Worm (Caenorhabditis elegans) whole organism, L4 larva: Measurements from ENCODE around the gene C45H4.14.

Experiments used
- Y105C5A.15 ChIP-seq: fragments of 200-800 bp; sonication (Bioruptor generic); IDR thresholded peaks from 2 replicates; pipeline ENCODE4 v1.3.6; 2022; ENCODE audit warnings: missing genetic modification characterization, missing compliant biosample characterization
- ces-1 ChIP-seq: fragments of 150-350 bp; sonication (generic microtip); optimal IDR thresholded peaks from 4 replicates; lab custom pipeline; 2014; ENCODE audit warnings: missing biosample characterization, missing genetic modification reagents, missing genetic modification characterization
- dpl-1 ChIP-seq: fragments of 150-350 bp; optimal IDR thresholded peaks from 2 replicates; lab custom pipeline; 2014; ENCODE audit warnings: missing biosample characterization, missing genetic modification reagents, missing genetic modification characterization
- fkh-10 ChIP-seq: fragments of 150-350 bp; optimal IDR thresholded peaks from 2 replicates; lab custom pipeline; 2014; ENCODE audit warnings: missing biosample characterization, missing genetic modification reagents, missing genetic modification characterization
- jun-1 ChIP-seq: fragments of 150-350 bp; optimal IDR thresholded peaks from 2 replicates; lab custom pipeline; 2014; ENCODE audit warnings: missing biosample characterization, missing genetic modification reagents, missing genetic modification characterization
- mdl-1 ChIP-seq, 2 experiments: fragments of 150-350 bp in 1 of 2; sonication (generic microtip) in 1 of 2; optimal IDR thresholded peaks; 2 replicates each; lab custom pipeline; 2014 to 2017; ENCODE audit warnings: missing biosample characterization in 2 of 2, missing genetic modification characterization in 2 of 2
- mep-1 ChIP-seq: fragments of 150-350 bp; sonication (generic microtip); optimal IDR thresholded peaks from 3 replicates; lab custom pipeline; 2014; ENCODE audit warnings: missing biosample characterization, missing genetic modification characterization
- nhr-11 ChIP-seq: fragments of 150-350 bp; optimal IDR thresholded peaks from 2 replicates; lab custom pipeline; 2014; ENCODE audit warnings: missing biosample characterization, missing genetic modification characterization
- pha-4 ChIP-seq, 2 experiments: fragments of 150-350 bp in 1 of 2; fragments of 200-800 bp in 1 of 2; sonication (Bioruptor generic) in 1 of 2; IDR thresholded peaks in 1 of 2; optimal IDR thresholded peaks in 1 of 2; 2 replicates each; pipeline versions ENCODE4 v1.3.6 to Lab custom; 2014 to 2022; ENCODE audit warnings: missing genetic modification characterization in 2 of 2, missing genetic modification reagents in 2 of 2, missing biosample characterization in 1 of 2, missing compliant biosample characterization in 1 of 2

- no peak for TF ChIP-seq pha-4 (GFP tag; IDR thresholded peaks at IDR 0.05; lab: Robert Waterston, UW)
- TF ChIP-seq pha-4 (tag; optimal IDR thresholded peaks at IDR 0.05; lab: Kevin White, UChicago), result no peak
- TF ChIP-seq fkh-10 (GFP tag; lab: Kevin White, UChicago), result no peak
- no peak for TF ChIP-seq mdl-1 (tag; optimal IDR thresholded peaks at IDR 0.05; lab: Kevin White, UChicago)
- no peak for TF ChIP-seq mep-1 (tag; lab: Kevin White, UChicago)
- TF ChIP-seq dpl-1 (GFP tag; lab: Kevin White, UChicago), result no peak
- TF ChIP-seq nhr-11, result no peak
- no peak for TF ChIP-seq ces-1
- TF ChIP-seq jun-1 (tag; lab: Kevin White, UChicago), result no peak
- TF ChIP-seq Y105C5A.15 (GFP tag; lab: Robert Waterston, UW), result no peak
Measured at ce11 chrV:2118574-2118973, 40.7 kb downstream of the C45H4.14 start, which contains the start of gene bgnt-1.2.
